Worm (Caenorhabditis elegans) whole organism, midembryonic: Measurements from ENCODE around the gene pros-1.

Experiments used
- flt-1 ChIP-seq: fragments of 200-800 bp; sonication (Bioruptor generic); IDR thresholded peaks from 2 replicates; pipeline ENCODE4 v1.3.6; 2022; ENCODE audit warnings: missing genetic modification characterization, missing compliant biosample characterization
- klf-2 ChIP-seq: fragments of 200-800 bp; sonication (Bioruptor generic); conservative IDR thresholded peaks from 2 replicates; pipeline ENCODE4 v1.3.6; 2022; ENCODE audit warnings: missing genetic modification reagents, missing genetic modification characterization, missing compliant biosample characterization
- ref-1 ChIP-seq: fragments of 200-800 bp; sonication (Bioruptor generic); conservative IDR thresholded peaks from 2 replicates; pipeline ENCODE4 v1.3.6; 2022; ENCODE audit warnings: missing genetic modification reagents, missing genetic modification characterization, missing compliant biosample characterization
- tab-1 ChIP-seq: fragments of 200-800 bp; sonication (Bioruptor generic); IDR thresholded peaks from 2 replicates; pipeline ENCODE4 v1.3.6; 2022; ENCODE audit warnings: missing genetic modification characterization, missing compliant biosample characterization
- ztf-23 ChIP-seq: fragments of 200-800 bp; sonication (Bioruptor generic); IDR thresholded peaks from 2 replicates; pipeline ENCODE4 v1.3.6; 2022; ENCODE audit warnings: missing genetic modification reagents, missing genetic modification characterization, missing compliant biosample characterization

ce11 chrIII:8061114-8061513, 6.0 kb upstream of the pros-1 start:
- TF ChIP-seq klf-2 (GFP tag; lab: Robert Waterston, UW) (no peak), ref-1 (GFP tag; lab: Robert Waterston, UW) (no peak), tab-1 (GFP tag; lab: Robert Waterston, UW) (no peak), flt-1 (GFP tag; lab: Robert Waterston, UW) (no peak), ztf-23 (no peak)
